Worm (Caenorhabditis elegans): ENCODE results near the gene tra-1.
"Not testable (repeated sequence)": the region's sequence is repeated elsewhere in the genome, so short reads cannot be mapped to it uniquely, and the experiment has no call there.

- TF ChIP-seq ets-7 (tag; optimal IDR thresholded peaks at IDR 0.05); sea-1 (GFP tag; conservative IDR thresholded peaks at IDR 0.05); pes-1 (GFP tag; IDR thresholded peaks at IDR 0.05); ceh-13 (GFP tag; optimal IDR thresholded peaks at IDR 0.05); hnd-1 (tag; optimal IDR thresholded peaks at IDR 0.05); F13C5.2 (tag; optimal IDR thresholded peaks at IDR 0.05); hmbx-1 (tag; optimal IDR thresholded peaks at IDR 0.05); ama-1 (optimal IDR thresholded peaks at IDR 0.05); aly-1 (tag; optimal IDR thresholded peaks at IDR 0.05); flt-1 (GFP tag; IDR thresholded peaks at IDR 0.05); B0310.2 (tag; optimal IDR thresholded peaks at IDR 0.05): not testable (repeated sequence)
Observed at ce11 chrIII:11224006-11224405, 29.0 kb upstream of the tra-1 start, which contains the start of gene Y47D3A.13.

Measured in whole organism, early embryonic.